Worm (Caenorhabditis elegans): Measurements from ENCODE around the gene srh-243.

The srh-243 gene

DNA sequence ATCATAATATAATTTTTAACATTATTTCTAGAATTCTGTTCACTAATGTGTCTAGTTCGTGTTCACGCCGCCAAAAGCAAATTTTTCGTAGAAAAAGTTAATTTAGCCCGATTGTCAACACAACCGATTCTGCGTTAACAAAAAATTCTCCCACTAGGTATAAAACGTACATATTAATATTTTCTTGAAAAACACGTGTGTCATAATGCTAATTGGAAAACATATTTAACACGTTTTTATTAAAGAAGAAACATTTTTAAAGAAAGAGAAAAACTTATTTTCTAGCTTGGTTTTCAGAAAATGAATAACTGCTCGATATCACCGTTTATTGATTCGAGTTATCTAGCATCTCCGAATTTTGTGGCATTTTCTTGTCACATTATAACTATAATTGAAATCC is at the start of gene srh-243:
TSS of gene srh-243 (plus strand) at position 301 of the 400 bp plus-strand sequence.
- TF ChIP-seq nhr-76 (tag; optimal IDR thresholded peaks at IDR 0.05) (no peak), M03D4.4 (tag; optimal IDR thresholded peaks at IDR 0.05) (no peak), unc-62 (GFP tag; optimal IDR thresholded peaks at IDR 0.05) (no peak), elt-1 (tag; optimal IDR thresholded peaks at IDR 0.05; ENCODE audit: borderline replicate concordance, insufficient read depth) (no peak), pha-4 (tag; optimal IDR thresholded peaks at IDR 0.05) (no peak), nhr-237 (tag; optimal IDR thresholded peaks at IDR 0.05) (no peak), drap-1 (GFP tag; optimal IDR thresholded peaks at IDR 0.05) (no peak), lin-32 (GFP tag; optimal IDR thresholded peaks at IDR 0.05) (no peak), ces-1 (GFP tag; optimal IDR thresholded peaks at IDR 0.05) (no peak), ham-2 (GFP tag; optimal IDR thresholded peaks at IDR 0.05) (no peak)

DNA sequence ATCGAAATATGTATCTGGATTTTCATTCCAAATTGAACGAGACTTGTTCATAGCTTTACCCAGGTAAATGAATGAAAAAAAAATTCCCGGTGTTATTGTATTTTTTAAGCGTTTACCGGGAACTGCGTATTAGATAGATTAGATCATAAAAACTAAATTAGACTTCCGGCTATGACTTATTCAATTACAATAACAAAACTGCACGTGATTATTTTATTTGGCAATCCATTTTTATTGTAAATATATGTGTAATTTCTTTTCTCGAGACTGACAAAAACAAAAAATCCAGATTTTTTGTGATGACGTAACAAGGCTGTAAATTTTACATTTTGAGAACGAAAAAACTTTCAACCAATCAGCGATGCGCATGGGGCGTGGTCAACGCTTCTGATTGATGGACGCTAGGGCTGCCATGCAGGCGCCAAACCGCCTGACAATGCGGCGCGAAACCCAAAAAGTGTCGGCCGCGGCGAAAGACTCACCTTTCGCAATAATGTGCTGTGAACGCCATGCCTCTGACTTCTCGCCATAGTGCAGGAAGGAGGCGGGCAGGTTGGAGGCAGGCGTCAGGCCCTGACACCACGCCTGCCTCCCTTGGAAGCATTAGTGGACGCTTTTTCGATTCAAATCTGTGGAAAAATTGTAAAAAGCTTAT is 48.5 kb upstream of the srh-243 start, which contains the start of gene srh-36:
TSS of gene srh-36 (minus strand) at position 51 of the 655 bp plus-strand sequence.
- TF ChIP-seq ceh-43 (GFP tag; optimal IDR thresholded peaks at IDR 0.05) (no peak), zip-8 (tag; optimal IDR thresholded peaks at IDR 0.05) (peak; percentile 59), mep-1 (tag; optimal IDR thresholded peaks at IDR 0.05) (no peak)

DNA sequence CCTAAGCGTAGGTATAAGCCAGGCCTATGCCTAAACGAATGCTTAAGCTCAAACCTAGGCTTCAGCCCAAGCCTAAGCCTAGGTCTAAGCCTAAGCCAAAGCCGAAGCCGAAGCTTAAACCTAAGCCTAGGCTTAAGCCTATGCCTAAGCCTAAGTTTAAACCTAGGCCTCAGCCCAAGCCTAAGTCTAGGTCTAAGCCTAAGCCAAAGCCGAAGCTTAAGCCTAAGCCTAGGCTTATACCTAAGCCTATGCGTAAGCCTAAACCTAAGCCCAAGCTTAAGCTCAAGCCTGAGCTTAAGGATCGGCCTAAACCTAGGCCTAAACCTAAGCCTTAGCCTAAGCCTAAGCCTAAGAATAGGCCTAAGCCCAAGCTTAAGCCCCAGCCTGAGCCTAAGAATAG is 44.2 kb upstream of the srh-243 start:
- no peak for TF ChIP-seq pha-4 (tag; optimal IDR thresholded peaks at IDR 0.05)
- TF ChIP-seq ham-2 (GFP tag; optimal IDR thresholded peaks at IDR 0.05): peak; percentile 64
- no peak for TF ChIP-seq flh-1 (GFP tag; optimal IDR thresholded peaks at IDR 0.05)

DNA sequence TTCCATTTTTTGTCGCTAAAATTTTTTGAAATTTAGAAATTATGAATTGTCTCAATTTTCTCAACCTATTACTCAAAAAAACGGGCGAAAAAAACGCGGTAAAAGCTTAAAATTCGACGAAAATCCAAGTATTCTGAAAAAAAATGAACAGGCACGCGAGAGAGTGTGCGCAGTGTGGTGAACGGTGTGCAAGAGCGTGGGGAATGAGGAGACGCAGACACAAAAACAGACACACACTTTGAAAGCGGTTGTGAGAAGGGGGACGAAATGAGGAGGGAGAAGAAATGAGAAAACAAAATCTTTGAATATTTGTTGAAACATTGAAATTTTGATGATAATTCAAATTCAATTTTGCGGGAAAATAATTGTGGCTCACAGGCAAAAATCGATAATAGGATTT is 43.4 kb upstream of the srh-243 start, which contains the start of gene T03D3.5:
TSS of gene T03D3.5 (minus strand) at position 21 of the 400 bp plus-strand sequence.
- TF ChIP-seq blmp-1 (tag; optimal IDR thresholded peaks at IDR 0.05): no peak
- no peak for TF ChIP-seq drap-1 (GFP tag; optimal IDR thresholded peaks at IDR 0.05)
- peak; percentile 33 for TF ChIP-seq ces-1 (GFP tag; optimal IDR thresholded peaks at IDR 0.05)

DNA sequence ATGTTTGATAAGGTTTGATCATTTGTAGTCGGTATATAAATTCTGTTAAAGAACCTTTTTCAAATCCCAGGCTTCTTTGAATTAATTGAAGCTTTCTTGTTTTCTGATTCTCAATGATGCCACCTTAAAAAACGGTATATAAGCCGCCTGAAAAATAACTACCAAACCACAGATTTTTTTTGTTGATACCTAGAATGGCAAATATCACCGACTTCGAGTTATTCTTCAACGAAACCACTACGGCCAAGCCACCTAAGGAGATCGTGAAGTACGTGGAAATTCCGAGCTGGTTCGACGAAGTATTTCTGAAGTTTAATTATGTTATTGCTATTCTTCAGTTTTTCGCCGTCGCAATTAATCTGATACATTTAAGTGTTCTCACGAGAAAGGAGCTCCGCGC is 39.4 kb upstream of the srh-243 start, which contains the start of gene srw-2:
TSS of gene srw-2 (plus strand) at position 62 of the 400 bp plus-strand sequence.
- no peak for TF ChIP-seq ces-1 (GFP tag; optimal IDR thresholded peaks at IDR 0.05)
- no peak for TF ChIP-seq lin-32 (GFP tag; optimal IDR thresholded peaks at IDR 0.05)
- TF ChIP-seq sem-2 (GFP tag; optimal IDR thresholded peaks at IDR 0.05): no peak
- TF ChIP-seq ceh-83 (GFP tag; optimal IDR thresholded peaks at IDR 0.05): no peak

DNA sequence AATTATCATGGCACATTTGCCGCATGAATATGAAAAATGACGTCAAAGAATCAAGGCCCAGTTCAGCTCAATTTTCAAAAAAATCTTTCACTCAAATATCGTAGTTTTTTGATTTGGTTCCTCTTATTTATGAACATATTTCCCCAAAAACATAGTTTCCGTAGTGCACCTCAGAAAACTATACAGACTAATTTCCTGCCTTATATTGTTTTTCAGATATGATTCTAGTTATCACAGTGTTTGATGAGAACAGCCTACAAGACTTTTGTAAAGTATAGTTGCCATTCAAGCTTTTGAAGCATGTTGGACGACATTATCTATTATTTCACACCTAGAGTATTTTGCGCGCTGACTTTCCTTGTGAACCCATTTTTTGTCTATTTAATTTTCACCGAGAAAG is 37.6 kb upstream of the srh-243 start, which contains the start of gene srj-50:
TSS of gene srj-50 (plus strand) at position 301 of the 400 bp plus-strand sequence.
- TF ChIP-seq mab-5 (tag; optimal IDR thresholded peaks at IDR 0.05) (no peak), elt-1 (tag; optimal IDR thresholded peaks at IDR 0.05; ENCODE audit: borderline replicate concordance, insufficient read depth) (no peak), unc-62 (GFP tag; optimal IDR thresholded peaks at IDR 0.05) (no peak), zip-8 (tag; optimal IDR thresholded peaks at IDR 0.05) (no peak), ces-1 (GFP tag; optimal IDR thresholded peaks at IDR 0.05) (no peak), blmp-1 (tag; optimal IDR thresholded peaks at IDR 0.05) (no peak), flh-1 (GFP tag; optimal IDR thresholded peaks at IDR 0.05) (no peak), elt-3 (tag; optimal IDR thresholded peaks at IDR 0.05) (no peak), mls-2 (tag; optimal IDR thresholded peaks at IDR 0.05) (no peak), unc-120 (tag; optimal IDR thresholded peaks at IDR 0.05; ENCODE audit: poor library complexity, severe bottlenecking) (no peak), lsy-2 (tag; optimal IDR thresholded peaks at IDR 0.05) (no peak), mep-1 (tag; optimal IDR thresholded peaks at IDR 0.05) (no peak), sem-2 (GFP tag; optimal IDR thresholded peaks at IDR 0.05) (no peak), ceh-39 (tag; optimal IDR thresholded peaks at IDR 0.05) (no peak)

DNA sequence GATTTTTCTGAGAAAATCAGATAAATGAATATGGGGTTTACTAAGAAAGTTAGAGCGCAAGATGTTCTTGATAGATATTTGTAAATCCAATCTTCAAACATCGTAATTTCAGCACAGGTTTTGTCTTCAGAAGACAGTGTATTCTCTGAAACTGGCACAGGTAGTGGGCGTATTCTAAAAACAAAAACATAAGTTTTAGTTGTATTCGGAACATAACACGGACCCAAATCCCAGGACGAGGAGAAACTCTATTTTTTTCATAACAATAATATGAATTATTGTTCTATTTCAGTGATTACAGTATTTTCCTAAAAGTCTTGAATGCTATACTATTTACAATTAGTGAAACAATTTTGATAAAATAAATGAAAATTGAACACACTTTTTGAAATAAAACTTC is 33.7 kb upstream of the srh-243 start, which contains the start of gene srj-45:
TSS of gene srj-45 (minus strand) at position 101 of the 400 bp plus-strand sequence.
- TF ChIP-seq elt-1 (tag; optimal IDR thresholded peaks at IDR 0.05; ENCODE audit: borderline replicate concordance, insufficient read depth) (no peak), bed-3 (GFP tag; optimal IDR thresholded peaks at IDR 0.05) (no peak), nhr-12 (tag; optimal IDR thresholded peaks at IDR 0.05) (no peak), zip-8 (tag; optimal IDR thresholded peaks at IDR 0.05) (no peak), mab-5 (tag; optimal IDR thresholded peaks at IDR 0.05) (no peak), lin-32 (GFP tag; optimal IDR thresholded peaks at IDR 0.05) (no peak), ceh-83 (GFP tag; optimal IDR thresholded peaks at IDR 0.05) (no peak), cnd-1 (tag; optimal IDR thresholded peaks at IDR 0.05) (no peak), M03D4.4 (tag; optimal IDR thresholded peaks at IDR 0.05) (no peak), drap-1 (GFP tag; optimal IDR thresholded peaks at IDR 0.05) (no peak), hlh-1 (tag; optimal IDR thresholded peaks at IDR 0.05) (no peak), nhr-76 (tag; optimal IDR thresholded peaks at IDR 0.05) (no peak), nhr-237 (tag; optimal IDR thresholded peaks at IDR 0.05) (no peak), pha-4 (tag; optimal IDR thresholded peaks at IDR 0.05) (no peak), unc-62 (GFP tag; optimal IDR thresholded peaks at IDR 0.05) (no peak), tbx-8 (GFP tag; optimal IDR thresholded peaks at IDR 0.05) (no peak), ztf-11 (tag; optimal IDR thresholded peaks at IDR 0.05) (no peak)

Measured in whole organism, mixed stage, embryonic.